Fruit fly (Drosophila melanogaster): ENCODE data around the gene repo.
A peak's percentile ranks its signal among the peaks of the same experiment; 100 is the strongest.

The repo gene

DNA sequence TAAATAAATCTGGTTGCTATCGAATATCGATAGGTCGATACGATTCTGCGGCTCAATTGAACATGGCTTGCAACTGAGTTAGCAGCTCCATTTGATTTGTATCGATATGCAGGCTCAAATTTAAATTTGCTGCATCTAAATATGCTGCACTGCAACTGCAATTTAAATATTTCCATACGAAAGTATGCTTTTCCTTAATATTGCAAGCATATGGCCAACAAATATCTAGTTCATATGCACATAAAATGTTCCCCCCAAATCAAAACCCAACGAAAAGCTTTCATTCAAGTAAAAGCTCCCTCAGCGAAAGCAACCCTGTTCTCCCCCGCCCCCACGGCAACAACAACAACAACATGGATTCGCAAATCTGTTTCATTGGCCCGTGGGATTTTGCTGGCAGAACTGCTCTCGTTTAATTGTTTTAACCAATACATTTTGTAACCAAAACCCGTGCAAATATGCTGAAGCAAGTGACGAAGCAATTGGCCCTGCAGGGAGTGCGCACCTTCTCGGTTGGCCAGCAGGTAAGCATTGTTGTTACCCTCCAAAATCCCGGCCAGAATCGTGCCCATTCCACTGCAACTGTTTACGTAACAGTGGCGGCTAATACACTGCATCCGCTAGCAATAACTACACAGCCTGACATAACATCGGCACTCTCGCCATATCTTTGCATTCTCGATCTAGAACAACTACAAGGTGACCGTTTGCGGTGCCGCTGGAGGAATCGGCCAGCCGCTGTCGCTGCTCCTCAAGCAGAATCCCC, 9.8 kb upstream of the repo start, which contains the start of the genes CG7168 and Mdh2 (continued):
- TF ChIP-seq CG11247 (GFP tag; IDR thresholded peaks at IDR 0.05): no peak
- no peak for TF ChIP-seq Chrac-16 (GFP tag; optimal IDR thresholded peaks at IDR 0.05)
- TF ChIP-seq CG14667 (GFP tag; IDR thresholded peaks at IDR 0.05): no peak
- no peak for TF ChIP-seq stc (GFP tag; IDR thresholded peaks at IDR 0.05)
- TF ChIP-seq Poxn (GFP tag; IDR thresholded peaks at IDR 0.05): no peak
- peak; percentile 16 for TF ChIP-seq bcd (GFP tag; optimal IDR thresholded peaks at IDR 0.05)
- no peak for TF ChIP-seq Mad (GFP tag; optimal IDR thresholded peaks at IDR 0.05)
- no peak for TF ChIP-seq CG2199 (GFP tag; IDR thresholded peaks at IDR 0.05)
- TF ChIP-seq dmrt99B (tag; optimal IDR thresholded peaks at IDR 0.05): no peak
- no peak for TF ChIP-seq CG11456 (GFP tag; IDR thresholded peaks at IDR 0.05)
- TF ChIP-seq mirr (GFP tag; optimal IDR thresholded peaks at IDR 0.05): peak; percentile 21
- TF ChIP-seq Opbp (GFP tag; IDR thresholded peaks at IDR 0.05; ENCODE audit: partially characterized antibody): peak; percentile 87; the same call in 2 of the 3 replicates
- peak; percentile 32 for TF ChIP-seq lilli (GFP tag; optimal IDR thresholded peaks at IDR 0.05)
- 0 out of 2 replicates have a peak, but pooled peaks have one; percentile 15 for TF ChIP-seq gsb (GFP tag; IDR thresholded peaks at IDR 0.05)
- no peak for TF ChIP-seq CG11696 (GFP tag; IDR thresholded peaks at IDR 0.05)
- no peak for TF ChIP-seq wor (GFP tag; IDR thresholded peaks at IDR 0.05)
- TF ChIP-seq org-1 (GFP tag; optimal IDR thresholded peaks at IDR 0.05): no peak
- TF ChIP-seq Dll (GFP tag; IDR thresholded peaks at IDR 0.05; ENCODE audit: partially characterized antibody): peak; percentile 88
- TF ChIP-seq CG31441 (GFP tag; IDR thresholded peaks at IDR 0.05): no peak
- TF ChIP-seq repo (GFP tag; optimal IDR thresholded peaks at IDR 0.05): no peak
- TF ChIP-seq CG30403 (GFP tag; optimal IDR thresholded peaks at IDR 0.05): peak; percentile 7
- no peak for TF ChIP-seq fd102C (GFP tag; optimal IDR thresholded peaks at IDR 0.05)
- TF ChIP-seq abd-A (tag; optimal IDR thresholded peaks at IDR 0.05): no peak
- TF ChIP-seq Ets65A (GFP tag): no peak
- TF ChIP-seq CG10654 (GFP tag; optimal IDR thresholded peaks at IDR 0.05): no peak
- no peak for TF ChIP-seq Dfd (GFP tag; optimal IDR thresholded peaks at IDR 0.05)
- no peak for TF ChIP-seq esg (GFP tag; conservative IDR thresholded peaks at IDR 0.05)
- no peak for TF ChIP-seq Dip2 (GFP tag; IDR thresholded peaks at IDR 0.05)
- TF ChIP-seq Lhr (GFP tag; optimal IDR thresholded peaks at IDR 0.05): peak; percentile 16
- TF ChIP-seq Taf1 (GFP tag; IDR thresholded peaks at IDR 0.05): no peak
- no peak for TF ChIP-seq PHDP (tag; optimal IDR thresholded peaks at IDR 0.05)
- no peak for TF ChIP-seq Dad (GFP tag; optimal IDR thresholded peaks at IDR 0.05)
- no peak for TF ChIP-seq CG8478 (optimal IDR thresholded peaks at IDR 0.05)
- TF ChIP-seq CG12744 (GFP tag; optimal IDR thresholded peaks at IDR 0.05): no peak
- no peak for TF ChIP-seq sc (optimal IDR thresholded peaks at IDR 0.05)
- TF ChIP-seq sc (GFP tag; optimal IDR thresholded peaks at IDR 0.05): no peak
- TF ChIP-seq CG12071 (GFP tag; optimal IDR thresholded peaks at IDR 0.05): no peak
- no peak for TF ChIP-seq pfk (GFP tag; optimal IDR thresholded peaks at IDR 0.05)
- TF ChIP-seq prd (optimal IDR thresholded peaks at IDR 0.05): no peak
- TF ChIP-seq prd (GFP tag; IDR thresholded peaks at IDR 0.05): no peak
- no peak for TF ChIP-seq CG7839 (tag; optimal IDR thresholded peaks at IDR 0.05)
- TF ChIP-seq slbo (GFP tag; IDR thresholded peaks at IDR 0.05): no peak
- TF ChIP-seq dpn (GFP tag; optimal IDR thresholded peaks at IDR 0.05): no peak
- no peak for TF ChIP-seq C15 (GFP tag; IDR thresholded peaks at IDR 0.05)
- no peak for TF ChIP-seq Xrp1 (GFP tag; IDR thresholded peaks at IDR 0.05)
- TF ChIP-seq Awh (GFP tag; IDR thresholded peaks at IDR 0.05): no peak
- no peak for TF ChIP-seq trh (GFP tag; optimal IDR thresholded peaks at IDR 0.05)
- no peak for TF ChIP-seq Gug (GFP tag; IDR thresholded peaks at IDR 0.05)
- no peak for TF ChIP-seq CG4820 (GFP tag; optimal IDR thresholded peaks at IDR 0.05)
- TF ChIP-seq so (GFP tag; IDR thresholded peaks at IDR 0.05): no peak
- peak; percentile 14 for TF ChIP-seq Hmr (GFP tag; optimal IDR thresholded peaks at IDR 0.05)
- TF ChIP-seq nom (GFP tag; optimal IDR thresholded peaks at IDR 0.05): no peak
